Worm (Caenorhabditis elegans) whole organism, L4 larva: ENCODE measurements around the gene hst-1.

Experiments
- ZK546.5 ChIP-seq, 2 experiments: sonication (generic microtip); optimal IDR thresholded peaks; 2 replicates each; lab custom pipeline; 2017; ENCODE audit warnings: missing biosample characterization in 2 of 2, missing genetic modification characterization in 2 of 2
- dmd-6 ChIP-seq: fragments of 200-800 bp; sonication (Bioruptor generic); IDR thresholded peaks from 2 replicates; pipeline ENCODE4 v1.3.6; 2022; ENCODE audit warnings: missing genetic modification reagents, missing genetic modification characterization, missing compliant biosample characterization
- duxl-1 ChIP-seq: sonication (generic microtip); optimal IDR thresholded peaks from 2 replicates; lab custom pipeline; 2016; ENCODE audit warnings: mild to moderate bottlenecking, missing genetic modification characterization, moderate library complexity, missing compliant biosample characterization; ENCODE audit not compliant: poor library complexity
- nhr-11 ChIP-seq: fragments of 150-350 bp; optimal IDR thresholded peaks from 2 replicates; lab custom pipeline; 2014; ENCODE audit warnings: missing biosample characterization, missing genetic modification characterization
- nhr-41 ChIP-seq: fragments of 200-800 bp; sonication (Bioruptor generic); IDR thresholded peaks from 2 replicates; pipeline ENCODE4 v1.3.6; 2022; ENCODE audit warnings: missing genetic modification reagents, missing genetic modification characterization, missing compliant biosample characterization
- nhr-76 ChIP-seq: fragments of 150-350 bp; optimal IDR thresholded peaks from 2 replicates; lab custom pipeline; 2014; ENCODE audit warnings: missing biosample characterization, missing genetic modification characterization
- unc-62 ChIP-seq, 3 experiments: fragments of 150-350 bp in 1 of 3; sonication (generic microtip); optimal IDR thresholded peaks in 2 of 3; peaks in 1 of 3; 1 replicate in 1 of 3; 2 replicates in 2 of 3; lab custom pipeline; 2014 to 2017; ENCODE audit warnings: missing biosample characterization in 3 of 3, missing genetic modification characterization in 3 of 3, missing genetic modification reagents in 3 of 3, missing genotype in 1 of 3
- zag-1 ChIP-seq: fragments of 150-350 bp; optimal IDR thresholded peaks from 2 replicates; lab custom pipeline; 2014; ENCODE audit warnings: missing biosample characterization, missing genetic modification characterization
- ztf-7 ChIP-seq: fragments of 150-350 bp; optimal IDR thresholded peaks from 2 replicates; lab custom pipeline; 2014; ENCODE audit warnings: missing biosample characterization, missing genetic modification characterization

DNA sequence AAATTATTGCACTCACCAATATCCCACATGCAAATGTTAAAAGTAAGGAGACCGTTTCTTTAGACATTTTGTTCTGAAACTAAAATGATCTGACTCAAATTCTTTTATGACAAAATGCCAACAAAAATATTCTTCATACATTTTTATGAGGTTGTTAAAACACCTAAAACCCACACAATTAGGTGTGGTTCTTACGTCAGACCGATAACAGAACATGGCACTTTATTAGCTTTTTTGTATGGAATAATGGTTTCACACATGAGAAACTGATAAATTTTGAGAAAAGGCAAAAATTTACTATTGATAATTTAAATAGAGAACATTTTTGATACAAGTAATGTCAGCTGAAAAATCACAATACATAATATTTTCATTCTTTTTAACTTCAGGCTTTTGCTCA is 37.7 kb downstream of the hst-1 start, which contains the start of gene C49C8.5:
- TF ChIP-seq zag-1 (tag; lab: Kevin White, UChicago), result no peak
- TF ChIP-seq nhr-76 (tag; lab: Kevin White, UChicago), result no peak
- TF ChIP-seq ZK546.5 (tag; optimal IDR thresholded peaks at IDR 0.05; lab: Kevin White, UChicago), result no peak
- no peak for TF ChIP-seq ztf-7 (tag; lab: Kevin White, UChicago)
- TF ChIP-seq nhr-11 (tag; lab: Kevin White, UChicago), result no peak
- no peak for TF ChIP-seq unc-62 (GFP tag; optimal IDR thresholded peaks at IDR 0.05 in 1 of 2; lab: Kevin White, UChicago)
- no peak for TF ChIP-seq unc-62 (tag; optimal IDR thresholded peaks at IDR 0.05; lab: Kevin White, UChicago)
- no peak for TF ChIP-seq dmd-6
- TF ChIP-seq duxl-1 (tag; lab: Kevin White, UChicago), result no peak
- TF ChIP-seq nhr-41, result no peak
